Worm (Caenorhabditis elegans) whole organism, L4 larva: Measurements from ENCODE around the gene egl-4.

Experiments
- ceh-28 ChIP-seq: fragments of 150-350 bp; optimal IDR thresholded peaks from 2 replicates; lab custom pipeline; 2014; ENCODE audit warnings: missing biosample characterization, missing genetic modification reagents, missing genetic modification characterization
- ceh-44 ChIP-seq: fragments of 200-800 bp; sonication (Bioruptor generic); IDR thresholded peaks from 2 replicates; pipeline ENCODE4 v1.3.6; 2022; ENCODE audit warnings: missing genetic modification reagents, missing genetic modification characterization, missing compliant biosample characterization
- ctbp-1 ChIP-seq: fragments of 200-800 bp; sonication (Bioruptor generic); IDR thresholded peaks from 2 replicates; pipeline ENCODE4 v1.3.6; 2022; ENCODE audit warnings: missing genetic modification reagents, missing genetic modification characterization, missing compliant biosample characterization
- fkh-10 ChIP-seq: fragments of 150-350 bp; optimal IDR thresholded peaks from 2 replicates; lab custom pipeline; 2014; ENCODE audit warnings: missing biosample characterization, missing genetic modification reagents, missing genetic modification characterization
- fos-1 ChIP-seq: fragments of 150-350 bp; optimal IDR thresholded peaks from 2 replicates; lab custom pipeline; 2014; ENCODE audit warnings: missing biosample characterization, missing genetic modification characterization
- jun-1 ChIP-seq: fragments of 150-350 bp; optimal IDR thresholded peaks from 2 replicates; lab custom pipeline; 2014; ENCODE audit warnings: missing biosample characterization, missing genetic modification reagents, missing genetic modification characterization
- lin-15B ChIP-seq: fragments of 150-350 bp; sonication (generic microtip); optimal IDR thresholded peaks from 3 replicates; lab custom pipeline; 2014; ENCODE audit warnings: missing biosample characterization, missing genetic modification characterization
- lir-3 ChIP-seq: sonication (generic microtip); optimal IDR thresholded peaks from 2 replicates; lab custom pipeline; 2016; ENCODE audit warnings: mild to moderate bottlenecking, missing genetic modification characterization, missing compliant biosample characterization
- nhr-237 ChIP-seq: sonication (generic microtip); optimal IDR thresholded peaks from 2 replicates; lab custom pipeline; 2017; ENCODE audit warnings: missing biosample characterization, missing genetic modification characterization
- unc-62 ChIP-seq, 3 experiments: fragments of 150-350 bp in 1 of 3; sonication (generic microtip); optimal IDR thresholded peaks in 2 of 3; peaks in 1 of 3; 1 replicate in 1 of 3; 2 replicates in 2 of 3; lab custom pipeline; 2014 to 2017; ENCODE audit warnings: missing biosample characterization in 3 of 3, missing genetic modification characterization in 3 of 3, missing genetic modification reagents in 3 of 3, missing genotype in 1 of 3
- ztf-11 ChIP-seq: fragments of 150-350 bp; optimal IDR thresholded peaks from 2 replicates; lab custom pipeline; 2014; ENCODE audit warnings: missing biosample characterization, missing genetic modification characterization

DNA sequence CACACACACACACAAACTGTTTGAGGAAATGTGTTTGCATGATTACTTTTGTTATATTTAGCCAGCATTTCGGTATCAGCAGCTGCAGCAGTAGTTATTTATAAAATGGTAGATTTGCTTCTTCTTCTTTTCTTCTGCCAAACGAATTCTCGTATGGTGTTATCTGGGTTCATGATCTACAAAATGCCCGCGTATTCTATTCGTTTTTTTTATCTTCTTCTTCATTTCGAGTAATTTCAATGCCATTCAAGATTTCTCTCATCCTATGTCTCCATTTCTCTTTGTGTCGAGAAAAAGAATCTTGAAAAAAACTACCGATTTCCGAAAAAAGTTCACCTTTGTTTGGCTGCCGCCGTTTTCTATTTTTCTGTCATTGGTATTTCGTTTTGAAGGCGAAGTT is 21.1 kb downstream of the egl-4 start:
- TF ChIP-seq lin-15B (tag; lab: Kevin White, UChicago) (no peak), unc-62 (GFP tag; optimal IDR thresholded peaks at IDR 0.05 in 1 of 2; lab: Kevin White, UChicago) (no peak), unc-62 (tag; optimal IDR thresholded peaks at IDR 0.05; lab: Kevin White, UChicago) (no peak), fos-1 (tag; lab: Kevin White, UChicago) (no peak), jun-1 (tag; lab: Kevin White, UChicago) (no peak), ceh-28 (tag; lab: Kevin White, UChicago) (no peak), lir-3 (tag; lab: Kevin White, UChicago) (no peak), nhr-237 (tag; lab: Kevin White, UChicago) (no peak), ceh-44 (GFP tag; lab: Robert Waterston, UW) (no peak), fkh-10 (no peak), ctbp-1 (no peak), ztf-11 (no peak)
